Worm (Caenorhabditis elegans): Measurements from ENCODE around the gene hsp-17.
A peak's percentile ranks its signal among the peaks of the same experiment; 100 is the strongest.

hsp-17 gene

ce11 chrV:8351371-8351770, 34.4 kb downstream of the hsp-17 start, which contains the start of gene srsx-22:
Gene srsx-22, plus strand, starts transcription at chrV:8351671.
- TF ChIP-seq spr-3 (GFP tag; optimal IDR thresholded peaks at IDR 0.05) (no peak), unc-62 (GFP tag; optimal IDR thresholded peaks at IDR 0.05 in 1 of 2) (no peak), unc-62 (tag; optimal IDR thresholded peaks at IDR 0.05) (no peak), attf-4 (tag; optimal IDR thresholded peaks at IDR 0.05) (no peak), ceh-62 (tag; optimal IDR thresholded peaks at IDR 0.05) (no peak), arid-1 (GFP tag; conservative IDR thresholded peaks at IDR 0.05) (no peak), rbr-2 (tag; optimal IDR thresholded peaks at IDR 0.05) (no peak), mxl-2 (GFP tag; conservative IDR thresholded peaks at IDR 0.05) (no peak), madf-5 (GFP tag; IDR thresholded peaks at IDR 0.05) (no peak), Y5F2A.4 (GFP tag; optimal IDR thresholded peaks at IDR 0.05) (no peak), nhr-111 (GFP tag; optimal IDR thresholded peaks at IDR 0.05) (no peak), ces-1 (GFP tag; optimal IDR thresholded peaks at IDR 0.05) (no peak), F37D6.2 (tag; optimal IDR thresholded peaks at IDR 0.05) (no peak)

ce11 chrV:8349950-8350349, 35.8 kb downstream of the hsp-17 start:
- TF ChIP-seq tra-1 (GFP tag; IDR thresholded peaks at IDR 0.05) (no peak), aha-1 (tag) (peak; percentile 94), duxl-1 (tag; optimal IDR thresholded peaks at IDR 0.05; ENCODE audit: poor library complexity) (no peak)

ce11 chrV:8348959-8349389, 36.8 kb downstream of the hsp-17 start:
- peak; percentile 95 for TF ChIP-seq duxl-1 (tag; optimal IDR thresholded peaks at IDR 0.05; ENCODE audit: poor library complexity)
- no peak for TF ChIP-seq unc-39 (tag; optimal IDR thresholded peaks at IDR 0.05)
- TF ChIP-seq ces-1 (GFP tag; optimal IDR thresholded peaks at IDR 0.05), result no peak
- peak; percentile 74 for TF ChIP-seq nhr-111 (GFP tag; optimal IDR thresholded peaks at IDR 0.05)
- no peak for TF ChIP-seq nhr-76 (tag; optimal IDR thresholded peaks at IDR 0.05)
- peak; percentile 79 for TF ChIP-seq mxl-3 (GFP tag; optimal IDR thresholded peaks at IDR 0.05)
- peak; percentile 74 for TF ChIP-seq hlh-30 (tag; optimal IDR thresholded peaks at IDR 0.05; ENCODE audit: insufficient read depth)
- TF ChIP-seq skn-1 (tag; optimal IDR thresholded peaks at IDR 0.05), result no peak
- no peak for TF ChIP-seq ceh-82 (tag; optimal IDR thresholded peaks at IDR 0.05)
- peak; percentile 66 for TF ChIP-seq pqm-1 (tag; optimal IDR thresholded peaks at IDR 0.05)
- no peak for TF ChIP-seq egl-27 (tag; optimal IDR thresholded peaks at IDR 0.05)
- TF ChIP-seq spr-1 (tag; optimal IDR thresholded peaks at IDR 0.05), result peak; percentile 79
- peak; percentile 88; the same call in 1 of the 2 replicates for TF ChIP-seq lin-1 (GFP tag; IDR thresholded peaks at IDR 0.05)
- peak; percentile 74 for TF ChIP-seq nhr-28 (tag; optimal IDR thresholded peaks at IDR 0.05)
- no peak for TF ChIP-seq zag-1 (tag; optimal IDR thresholded peaks at IDR 0.05)
- 0 out of 2 replicates have a peak, but pooled peaks have one; percentile 15 for TF ChIP-seq dmd-9 (GFP tag; IDR thresholded peaks at IDR 0.05)
- TF ChIP-seq hmg-1.1 (GFP tag; IDR thresholded peaks at IDR 0.05), result peak; percentile 87
- TF ChIP-seq dpl-1 (GFP tag; optimal IDR thresholded peaks at IDR 0.05), result peak; percentile 44
- peak; percentile 19 for TF ChIP-seq nhr-10 (tag; optimal IDR thresholded peaks at IDR 0.05)
- no peak for TF ChIP-seq Y105C5A.15 (GFP tag; IDR thresholded peaks at IDR 0.05)
- TF ChIP-seq ztf-11 (tag; optimal IDR thresholded peaks at IDR 0.05), result no peak
- peak; percentile 96 for TF ChIP-seq F49E8.2 (tag; optimal IDR thresholded peaks at IDR 0.05; ENCODE audit: borderline replicate concordance)
- TF ChIP-seq lsy-2 (tag; optimal IDR thresholded peaks at IDR 0.05), result peak; percentile 57 to 75
- no peak for TF ChIP-seq nhr-237 (tag; optimal IDR thresholded peaks at IDR 0.05)
- peak; percentile 76 for TF ChIP-seq T20F7.1 (GFP tag; optimal IDR thresholded peaks at IDR 0.05)
- TF ChIP-seq jun-1 (tag; optimal IDR thresholded peaks at IDR 0.05), result peak; percentile 50
- no peak for TF ChIP-seq R02D3.7 (tag; optimal IDR thresholded peaks at IDR 0.05)
- TF ChIP-seq madf-5 (GFP tag; IDR thresholded peaks at IDR 0.05), result no peak
- no peak; the same call in none of the 2 replicates for TF ChIP-seq set-16 (GFP tag; IDR thresholded peaks at IDR 0.05)
- no peak for TF ChIP-seq aly-2 (tag; optimal IDR thresholded peaks at IDR 0.05)
- peak; percentile 96 for TF ChIP-seq dve-1 (tag; optimal IDR thresholded peaks at IDR 0.05; ENCODE audit: insufficient read depth)
- TF ChIP-seq ceh-28 (tag; optimal IDR thresholded peaks at IDR 0.05), result no peak
- peak; percentile 89 for TF ChIP-seq F10B5.3 (tag; optimal IDR thresholded peaks at IDR 0.05)
- TF ChIP-seq saeg-2 (GFP tag; IDR thresholded peaks at IDR 0.05), result no peak
- peak; percentile 92 for TF ChIP-seq T26A8.4 (GFP tag; IDR thresholded peaks at IDR 0.05)
- no peak for TF ChIP-seq zfp-2 (tag; optimal IDR thresholded peaks at IDR 0.05)
- TF ChIP-seq tag-97 (GFP tag; IDR thresholded peaks at IDR 0.05), result no peak
- peak; percentile 76 for TF ChIP-seq aha-1 (tag)

Measured in whole organism, L4 larva.